Worm (Caenorhabditis elegans): ENCODE data around the gene srz-23.

srz-23 gene

ce11 chrIV:3477124-3477523 is 23.7 kb downstream of the srz-23 start, which contains the start of gene srz-69:
Gene srz-69, minus strand, starts transcription at chrIV:3477224.
- TF ChIP-seq madf-9 (GFP tag; conservative IDR thresholded peaks at IDR 0.05) (no peak), dmd-9 (GFP tag; IDR thresholded peaks at IDR 0.05) (no peak), nhr-111 (GFP tag; optimal IDR thresholded peaks at IDR 0.05) (no peak), duxl-1 (tag; optimal IDR thresholded peaks at IDR 0.05; ENCODE audit: poor library complexity) (no peak), ces-1 (GFP tag; optimal IDR thresholded peaks at IDR 0.05) (no peak), php-3 (GFP tag; IDR thresholded peaks at IDR 0.05) (no peak), fkh-10 (GFP tag; optimal IDR thresholded peaks at IDR 0.05) (no peak), pha-4 (GFP tag; IDR thresholded peaks at IDR 0.05) (no peak), pha-4 (tag; optimal IDR thresholded peaks at IDR 0.05) (no peak), ceh-28 (tag; optimal IDR thresholded peaks at IDR 0.05) (no peak)

ce11 chrIV:3478911-3479385 is 25.5 kb downstream of the srz-23 start, which contains the start of the genes srz-70 and C09G12.5:
Gene srz-70, minus strand, starts transcription at chrIV:3479011.
Gene C09G12.5, plus strand, starts transcription at chrIV:3479335.
- TF ChIP-seq gei-8 (GFP tag; optimal IDR thresholded peaks at IDR 0.05) (no peak), unc-130 (GFP tag; optimal IDR thresholded peaks at IDR 0.05) (no peak), madf-5 (GFP tag; IDR thresholded peaks at IDR 0.05) (no peak), fkh-10 (GFP tag; optimal IDR thresholded peaks at IDR 0.05) (no peak), dpl-1 (GFP tag; optimal IDR thresholded peaks at IDR 0.05) (no peak), snpc-4 (tag; optimal IDR thresholded peaks at IDR 0.05) (no peak), Y5F2A.4 (GFP tag; optimal IDR thresholded peaks at IDR 0.05) (no peak), zag-1 (tag; optimal IDR thresholded peaks at IDR 0.05) (no peak)

- TF ChIP-seq aha-1 (tag), result no peak
- no peak for TF ChIP-seq cey-2 (tag; optimal IDR thresholded peaks at IDR 0.05; ENCODE audit: borderline replicate concordance, insufficient read depth)
- TF ChIP-seq dmd-8 (GFP tag; IDR thresholded peaks at IDR 0.05), result no peak
- no peak for TF ChIP-seq nhr-28 (tag; optimal IDR thresholded peaks at IDR 0.05)
- no peak for TF ChIP-seq set-16 (GFP tag; IDR thresholded peaks at IDR 0.05)
- TF ChIP-seq fos-1 (tag; optimal IDR thresholded peaks at IDR 0.05), result no peak
- TF ChIP-seq hlh-30 (tag; optimal IDR thresholded peaks at IDR 0.05; ENCODE audit: insufficient read depth), result no peak
- no peak for TF ChIP-seq snpc-4 (tag; optimal IDR thresholded peaks at IDR 0.05)
- no peak for TF ChIP-seq mep-1 (tag; optimal IDR thresholded peaks at IDR 0.05)
- no peak for TF ChIP-seq fkh-10 (GFP tag; optimal IDR thresholded peaks at IDR 0.05)
- TF ChIP-seq ama-1 (optimal IDR thresholded peaks at IDR 0.05), result no peak
- no peak for TF ChIP-seq unc-39 (tag; optimal IDR thresholded peaks at IDR 0.05)
- TF ChIP-seq nhr-42 (GFP tag; IDR thresholded peaks at IDR 0.05), result no peak
- TF ChIP-seq ctbp-1 (GFP tag; IDR thresholded peaks at IDR 0.05), result no peak
These were observed 28.4 kb downstream of the srz-23 start, which contains the start of gene srz-37 for ce11 chrIV:3481760-3482159. Gene srz-37, minus strand, starts transcription at chrIV:3481860.

- TF ChIP-seq daf-8 (GFP tag; IDR thresholded peaks at IDR 0.05), result no peak
- no peak for TF ChIP-seq nhr-11 (tag; optimal IDR thresholded peaks at IDR 0.05)
- no peak for TF ChIP-seq dpl-1 (GFP tag; optimal IDR thresholded peaks at IDR 0.05)
- peak in 1 of 2 experiments; percentile 96 for TF ChIP-seq unc-62 (GFP tag; optimal IDR thresholded peaks at IDR 0.05 in 1 of 2)
- no peak for TF ChIP-seq unc-62 (tag; optimal IDR thresholded peaks at IDR 0.05)
- no peak for TF ChIP-seq lir-3 (tag; optimal IDR thresholded peaks at IDR 0.05)
- TF ChIP-seq R02D3.7 (tag; optimal IDR thresholded peaks at IDR 0.05), result no peak
- no peak for TF ChIP-seq lin-29 (GFP tag; IDR thresholded peaks at IDR 0.05)
- TF ChIP-seq nhr-25 (tag; optimal IDR thresholded peaks at IDR 0.05; ENCODE audit: borderline replicate concordance, insufficient read depth), result no peak
- TF ChIP-seq nhr-77 (tag; optimal IDR thresholded peaks at IDR 0.05), result no peak
These were observed 29.0 kb downstream of the srz-23 start, which contains the start of gene srz-82 for ce11 chrIV:3482195-3482959. Gene srz-82, plus strand, starts transcription at chrIV:3482895.

All from whole organism, L4 larva.